Fruit fly (Drosophila melanogaster) whole organism, embryonic: ENCODE results near the gene JMJD4.
A peak's percentile ranks its signal among the peaks of the same experiment; 100 is the strongest.

Experiments used
- ATbp ChIP-seq: fragments of 200-800 bp; sonication (Bioruptor generic); optimal IDR thresholded peaks from 2 replicates; lab custom pipeline; 2017; ENCODE audit warnings: missing biosample characterization, mild to moderate bottlenecking, missing genetic modification characterization, missing genetic modification reagents
- Aef1 ChIP-seq: fragments of 200-800 bp; sonication (Bioruptor generic); IDR thresholded peaks from 3 replicates; pipeline ENCODE4 v1.3.6; 2022; ENCODE audit warnings: missing biosample characterization, missing genetic modification characterization
- Atf6 ChIP-seq: fragments of 200-800 bp; sonication (Bioruptor generic); IDR thresholded peaks from 2 replicates; pipeline ENCODE4 v1.3.6; 2022; ENCODE audit warnings: missing biosample characterization, missing genetic modification characterization
- B-H2 ChIP-seq: fragments of 200-800 bp; sonication (Bioruptor generic); optimal IDR thresholded peaks from 2 replicates; lab custom pipeline; 2018; ENCODE audit warnings: missing biosample characterization, mild to moderate bottlenecking, missing genetic modification characterization
- CG1024 ChIP-seq: fragments of 200-800 bp; sonication (Bioruptor generic); IDR thresholded peaks from 2 replicates; pipeline ENCODE4 v1.3.6; 2022; ENCODE audit warnings: missing biosample characterization, missing genetic modification characterization
- CG11247 ChIP-seq: fragments of 200-800 bp; sonication (Bioruptor generic); IDR thresholded peaks from 2 replicates; pipeline ENCODE4 v1.3.6; 2022; ENCODE audit warnings: missing biosample characterization, missing genetic modification characterization
- CG12071 ChIP-seq: fragments of 200-800 bp; sonication (Bioruptor generic); optimal IDR thresholded peaks from 3 replicates; lab custom pipeline; 2018; ENCODE audit warnings: missing biosample characterization, mild to moderate bottlenecking, missing genetic modification characterization
- CG14014 ChIP-seq: fragments of 200-800 bp; sonication (Bioruptor generic); IDR thresholded peaks from 2 replicates; pipeline ENCODE4 v1.3.6; 2022; ENCODE audit warnings: missing biosample characterization, missing genetic modification characterization
- CG14441 ChIP-seq: fragments of 200-800 bp; sonication (Bioruptor generic); IDR thresholded peaks from 2 replicates; pipeline ENCODE4 v1.3.6; 2022; ENCODE audit warnings: missing biosample characterization, missing genetic modification characterization
- CG14965 ChIP-seq: fragments of 200-800 bp; sonication (Bioruptor generic); optimal IDR thresholded peaks from 2 replicates; lab custom pipeline; 2016; ENCODE audit warnings: missing biosample characterization, missing genetic modification characterization, borderline replicate concordance
- CG18262 ChIP-seq: fragments of 200-800 bp; optimal IDR thresholded peaks from 3 replicates; lab custom pipeline; 2019; ENCODE audit warnings: missing biosample characterization, mild to moderate bottlenecking, missing genetic modification characterization, moderate library complexity
- CG18764 ChIP-seq: fragments of 200-800 bp; sonication (Bioruptor generic); optimal IDR thresholded peaks from 3 replicates; lab custom pipeline; 2016; ENCODE audit warnings: missing biosample characterization, missing genetic modification characterization
- CG30020 ChIP-seq: fragments of 200-800 bp; optimal IDR thresholded peaks from 2 replicates; lab custom pipeline; 2019; ENCODE audit warnings: missing biosample characterization, mild to moderate bottlenecking, missing genetic modification characterization, moderate library complexity
- CG3163 ChIP-seq: fragments of 200-800 bp; sonication (Bioruptor generic); optimal IDR thresholded peaks from 3 replicates; lab custom pipeline; 2016; ENCODE audit warnings: missing biosample characterization, missing genetic modification characterization
- CG7357 ChIP-seq: fragments of 200-800 bp; sonication (Bioruptor generic); IDR thresholded peaks from 3 replicates; pipeline ENCODE4 v1.3.6; 2022; ENCODE audit warnings: missing biosample characterization, missing genetic modification characterization
- CG9797 ChIP-seq: fragments of 200-800 bp; sonication (Bioruptor generic); optimal IDR thresholded peaks from 3 replicates; lab custom pipeline; 2018; ENCODE audit warnings: missing biosample characterization, mild to moderate bottlenecking, missing genetic modification characterization
- CG9932 ChIP-seq: fragments of 200-800 bp; sonication (Bioruptor generic); IDR thresholded peaks from 2 replicates; pipeline ENCODE4 v1.3.6; 2022; ENCODE audit warnings: missing biosample characterization, missing genetic modification characterization
- HLH54F ChIP-seq: fragments of 200-800 bp; sonication (Bioruptor generic); optimal IDR thresholded peaks from 3 replicates; lab custom pipeline; 2016; ENCODE audit warnings: missing biosample characterization, missing genetic modification characterization
- HmgD ChIP-seq: fragments of 200-800 bp; sonication (Bioruptor generic); optimal IDR thresholded peaks from 3 replicates; lab custom pipeline; 2016; ENCODE audit warnings: missing biosample characterization, missing genetic modification characterization
- HmgZ ChIP-seq: fragments of 200-800 bp; sonication (Bioruptor generic); optimal IDR thresholded peaks from 2 replicates; lab custom pipeline; 2018; ENCODE audit warnings: missing biosample characterization, mild to moderate bottlenecking, missing genetic modification characterization
- Mrtf ChIP-seq: fragments of 200-800 bp; sonication (Bioruptor generic); IDR thresholded peaks from 3 replicates; pipeline ENCODE4 v1.3.6; 2022; ENCODE audit warnings: missing biosample characterization, missing genetic modification characterization
- Myb ChIP-seq: fragments of 200-800 bp; sonication (Bioruptor generic); optimal IDR thresholded peaks from 2 replicates; lab custom pipeline; 2016; ENCODE audit warnings: missing biosample characterization, missing genetic modification characterization
- Oli ChIP-seq: fragments of 200-800 bp; sonication (Bioruptor generic); optimal IDR thresholded peaks from 2 replicates; lab custom pipeline; 2018; ENCODE audit warnings: missing biosample characterization, mild to moderate bottlenecking, missing genetic modification characterization, moderate library complexity
- PHDP ChIP-seq: fragments of 200-800 bp; sonication (Bioruptor generic); optimal IDR thresholded peaks from 3 replicates; lab custom pipeline; 2018; ENCODE audit warnings: missing biosample characterization, mild to moderate bottlenecking, missing genetic modification characterization, moderate library complexity
- Scr ChIP-seq: fragments of 200-800 bp; sonication (Bioruptor generic); IDR thresholded peaks from 2 replicates; pipeline ENCODE4 v1.3.6; 2022; ENCODE audit warnings: missing biosample characterization, missing genetic modification characterization; ENCODE audit not compliant: partially characterized antibody
- Six4 ChIP-seq: fragments of 200-800 bp; sonication (Bioruptor generic); optimal IDR thresholded peaks from 2 replicates; lab custom pipeline; 2016; ENCODE audit warnings: missing biosample characterization, missing genetic modification characterization
- Xrp1 ChIP-seq: fragments of 200-800 bp; sonication (Bioruptor generic); IDR thresholded peaks from 2 replicates; pipeline ENCODE4 v1.3.6; 2022; ENCODE audit warnings: missing biosample characterization, missing genetic modification characterization
- abd-A ChIP-seq: fragments of 200-800 bp; sonication (Bioruptor generic); optimal IDR thresholded peaks from 3 replicates; lab custom pipeline; 2019; ENCODE audit warnings: missing biosample characterization, mild to moderate bottlenecking, missing genetic modification characterization, moderate library complexity
- bsh ChIP-seq, 2 experiments: fragments of 200-800 bp; sonication (Bioruptor generic); optimal IDR thresholded peaks; 2 replicates each; lab custom pipeline; 2017 to 2018; ENCODE audit warnings: mild to moderate bottlenecking in 2 of 2, missing biosample characterization in 2 of 2, missing genetic modification characterization in 2 of 2, moderate library complexity in 1 of 2
- disco-r ChIP-seq: fragments of 200-800 bp; sonication (Bioruptor generic); optimal IDR thresholded peaks from 2 replicates; lab custom pipeline; 2016; ENCODE audit warnings: missing biosample characterization, missing genetic modification characterization
- dmrt99B ChIP-seq: fragments of 200-800 bp; sonication (Bioruptor generic); optimal IDR thresholded peaks from 2 replicates; lab custom pipeline; 2018; ENCODE audit warnings: missing biosample characterization, mild to moderate bottlenecking, missing genetic modification characterization, moderate library complexity
- dpn ChIP-seq, 2 experiments: fragments of 200-800 bp; sonication (Bioruptor generic); optimal IDR thresholded peaks; 3 replicates each; lab custom pipeline; 2016; ENCODE audit warnings: missing biosample characterization in 2 of 2, missing genetic modification characterization in 2 of 2
- exex ChIP-seq: fragments of 200-800 bp; sonication (Bioruptor generic); optimal IDR thresholded peaks from 4 replicates; lab custom pipeline; 2018; ENCODE audit warnings: missing biosample characterization, mild to moderate bottlenecking, missing genetic modification characterization, moderate library complexity
- fru ChIP-seq: fragments of >200 bp; optimal IDR thresholded peaks from 2 replicates; lab custom pipeline; 2017
- hth ChIP-seq: fragments of >200 bp; optimal IDR thresholded peaks from 2 replicates; lab custom pipeline; 2017; ENCODE audit warnings: inconsistent platforms
- klu ChIP-seq: fragments of 200-800 bp; sonication (Bioruptor generic); IDR thresholded peaks from 2 replicates; pipeline ENCODE4 v1.3.6; 2022; ENCODE audit warnings: missing biosample characterization, missing genetic modification characterization
- lmd ChIP-seq: fragments of 200-800 bp; sonication (Bioruptor generic); IDR thresholded peaks from 2 replicates; pipeline ENCODE4 v1.3.6; 2022; ENCODE audit warnings: missing biosample characterization, missing genetic modification characterization
- maf-S ChIP-seq: fragments of 200-800 bp; sonication (Bioruptor generic); optimal IDR thresholded peaks from 2 replicates; lab custom pipeline; 2016; ENCODE audit warnings: missing biosample characterization, missing genetic modification characterization
- mam ChIP-seq: fragments of 200-800 bp; sonication (Bioruptor generic); optimal IDR thresholded peaks from 3 replicates; lab custom pipeline; 2016; ENCODE audit warnings: missing biosample characterization, missing genetic modification characterization
- mld ChIP-seq: fragments of 200-800 bp; sonication (Bioruptor generic); IDR thresholded peaks from 3 replicates; pipeline ENCODE4 v1.3.6; 2022; ENCODE audit warnings: missing biosample characterization, missing genetic modification characterization; ENCODE audit not compliant: partially characterized antibody
- oc ChIP-seq: fragments of 200-800 bp; sonication (Bioruptor generic); optimal IDR thresholded peaks from 2 replicates; lab custom pipeline; 2018; ENCODE audit warnings: missing biosample characterization, mild to moderate bottlenecking, missing genetic modification characterization, moderate library complexity
- peb ChIP-seq: fragments of 200-800 bp; sonication (Bioruptor generic); IDR thresholded peaks from 2 replicates; pipeline ENCODE4 v1.3.6; 2022; ENCODE audit warnings: missing biosample characterization, missing genetic modification characterization
- phol ChIP-seq: fragments of 200-800 bp; sonication (Bioruptor generic); optimal IDR thresholded peaks from 3 replicates; lab custom pipeline; 2018; ENCODE audit warnings: missing biosample characterization, mild to moderate bottlenecking, missing genetic modification characterization, moderate library complexity
- scrt ChIP-seq: fragments of 200-800 bp; sonication (Bioruptor generic); optimal IDR thresholded peaks from 2 replicates; lab custom pipeline; 2018; ENCODE audit warnings: missing biosample characterization, mild to moderate bottlenecking, missing genetic modification characterization, moderate library complexity
- sens ChIP-seq: fragments of 200-800 bp; sonication (Bioruptor generic); peaks from one replicate; lab custom pipeline; 2016; ENCODE audit warnings: missing biosample characterization, missing genetic modification characterization
- slou ChIP-seq: fragments of 200-800 bp; sonication (Bioruptor generic); optimal IDR thresholded peaks from 3 replicates; lab custom pipeline; 2016; ENCODE audit warnings: missing biosample characterization, missing genetic modification characterization
- so ChIP-seq: fragments of 200-800 bp; sonication (Bioruptor generic); IDR thresholded peaks from 3 replicates; pipeline ENCODE4 v1.3.6; 2022; ENCODE audit warnings: missing biosample characterization, missing genetic modification characterization
- tap ChIP-seq: fragments of 200-800 bp; optimal IDR thresholded peaks from 3 replicates; lab custom pipeline; 2019; ENCODE audit warnings: missing biosample characterization, mild to moderate bottlenecking, missing genetic modification characterization, moderate library complexity
- tgo ChIP-seq: fragments of 200-800 bp; sonication (Bioruptor generic); IDR thresholded peaks from 3 replicates; pipeline ENCODE4 v1.3.6; 2022; ENCODE audit warnings: missing biosample characterization, missing genetic modification characterization
- z ChIP-seq: fragments of 200-800 bp; sonication (Bioruptor generic); IDR thresholded peaks from 3 replicates; pipeline ENCODE4 v1.3.6; 2022; ENCODE audit warnings: missing biosample characterization, missing genetic modification characterization
- zfh2 ChIP-seq: fragments of 200-800 bp; sonication (Bioruptor generic); optimal IDR thresholded peaks from 2 replicates; lab custom pipeline; 2016; ENCODE audit warnings: missing biosample characterization, missing genetic modification characterization

Gene JMJD4

DNA sequence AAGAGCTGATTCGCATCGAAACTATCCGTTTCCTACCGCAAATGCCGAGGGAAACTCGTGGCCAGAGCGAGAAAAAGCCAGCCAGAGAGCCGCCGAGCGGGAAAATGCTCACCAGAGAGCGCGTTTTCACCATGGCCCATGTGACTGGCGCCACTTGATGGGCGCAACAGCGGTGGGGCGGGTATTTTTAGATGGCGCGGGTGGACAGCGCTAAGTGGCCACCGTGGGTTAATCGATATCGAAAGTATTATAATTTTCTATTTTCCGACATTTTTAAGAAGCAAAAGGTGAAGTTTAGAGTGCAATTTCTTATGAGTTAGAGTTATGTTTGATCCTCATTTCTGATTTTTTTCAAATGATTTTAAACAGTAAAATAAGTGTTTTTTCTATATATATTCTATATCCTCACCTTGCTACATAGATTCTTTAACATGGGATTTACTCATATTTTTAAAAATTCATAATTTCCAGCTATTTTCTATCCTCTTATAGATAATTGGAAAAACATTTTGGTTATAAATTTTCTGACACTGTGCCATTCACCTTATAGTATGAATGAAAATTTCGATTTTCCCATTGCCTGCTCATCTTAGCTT, 25.7 kb upstream of the JMJD4 start, which contains the start of gene Ptp36E (continued):
- TF ChIP-seq mam (GFP tag; lab: Kevin White, UChicago), result peak; percentile 57
- TF ChIP-seq zfh2 (GFP tag; lab: Kevin White, UChicago), result peak; percentile 45
- TF ChIP-seq tap (tag; lab: Kevin White, UChicago), result peak; percentile 73
- peak; percentile 89 for TF ChIP-seq lmd (GFP tag; lab: Robert Waterston, UW)
- no peak for TF ChIP-seq bsh (GFP tag; optimal IDR thresholded peaks at IDR 0.05; lab: Kevin White, UChicago)
- TF ChIP-seq exex (tag; lab: Kevin White, UChicago), result peak; percentile 44
- peak; percentile 53; the same call in 1 of the 3 replicates for TF ChIP-seq so (GFP tag; lab: Robert Waterston, UW)
- TF ChIP-seq mld (GFP tag; lab: Robert Waterston, UW), result no peak
- peak; percentile 80 for TF ChIP-seq CG9932 (GFP tag; lab: Robert Waterston, UW)
- TF ChIP-seq CG18764 (GFP tag; lab: Kevin White, UChicago), result peak; percentile 68
- no peak for TF ChIP-seq CG1024 (GFP tag; lab: Robert Waterston, UW)
- peak; percentile 84 for TF ChIP-seq Xrp1 (GFP tag; lab: Robert Waterston, UW)
- no peak for TF ChIP-seq z
- peak; percentile 69; the same call in 2 of the 3 replicates for TF ChIP-seq tgo
- no peak for TF ChIP-seq HmgZ (tag; lab: Kevin White, UChicago)
- TF ChIP-seq peb (GFP tag; lab: Robert Waterston, UW), result peak; percentile 61; the same call in 1 of the 2 replicates
- peak; percentile 88 for TF ChIP-seq Oli (tag; lab: Kevin White, UChicago)
- no peak for TF ChIP-seq B-H2 (GFP tag; lab: Kevin White, UChicago)
- TF ChIP-seq CG14965 (GFP tag; lab: Kevin White, UChicago), result no peak
- TF ChIP-seq CG14441 (GFP tag; lab: Robert Waterston, UW), result peak; percentile 84
- peak in 1 of 2 experiments; percentile 83 for TF ChIP-seq dpn (GFP tag; optimal IDR thresholded peaks at IDR 0.05; lab: Kevin White, UChicago)
- TF ChIP-seq CG18262, result peak; percentile 91
- TF ChIP-seq ATbp (GFP tag; lab: Kevin White, UChicago), result peak; percentile 79
- TF ChIP-seq CG14014 (GFP tag; lab: Robert Waterston, UW), result peak; percentile 81
- peak; percentile 75 for TF ChIP-seq slou
- no peak for TF ChIP-seq CG3163
- TF ChIP-seq CG12071 (GFP tag; lab: Kevin White, UChicago), result peak; percentile 35
- peak; percentile 77 for TF ChIP-seq scrt (GFP tag; lab: Kevin White, UChicago)
- TF ChIP-seq Six4, result peak; percentile 57
- peak; percentile 45 for TF ChIP-seq klu
- no peak for TF ChIP-seq Scr
- peak; percentile 70; the same call in 2 of the 3 replicates for TF ChIP-seq Mrtf
- TF ChIP-seq abd-A, result peak; percentile 49
- peak; percentile 91 for TF ChIP-seq phol (tag; lab: Kevin White, UChicago)
- peak; percentile 91 for TF ChIP-seq PHDP (tag; lab: Kevin White, UChicago)
- TF ChIP-seq CG30020 (tag; lab: Kevin White, UChicago), result no peak
- TF ChIP-seq CG7357 (GFP tag; lab: Robert Waterston, UW), result peak; percentile 80
- TF ChIP-seq HmgD (GFP tag; lab: Kevin White, UChicago), result no peak
- peak; percentile 92 for TF ChIP-seq dmrt99B (tag; lab: Kevin White, UChicago)
- TF ChIP-seq CG11247 (GFP tag; lab: Robert Waterston, UW), result peak; percentile 58; the same call in 1 of the 2 replicates
- peak; percentile 10 for TF ChIP-seq maf-S (GFP tag; lab: Kevin White, UChicago)
- TF ChIP-seq sens (GFP tag; lab: Kevin White, UChicago), result peak; percentile 92
- peak; percentile 82 for TF ChIP-seq Atf6
- TF ChIP-seq fru (lab: Kevin White, UChicago), result no peak
- no peak for TF ChIP-seq CG9797 (GFP tag; lab: Kevin White, UChicago)
- peak; percentile 25 for TF ChIP-seq Myb
- TF ChIP-seq disco-r (GFP tag; lab: Kevin White, UChicago), result no peak
- no peak for TF ChIP-seq hth (lab: Kevin White, UChicago)
- TF ChIP-seq Aef1 (GFP tag; lab: Robert Waterston, UW), result peak; percentile 77
- peak; percentile 15 for TF ChIP-seq HLH54F
- TF ChIP-seq oc (tag; lab: Kevin White, UChicago), result no peak
